Fruit fly (Drosophila melanogaster) whole organism, pupa: Measurements from ENCODE around the gene Fum3.

ENCODE experiments used
- CG10348 ChIP-seq: fragments of 200-800 bp; sonication (Bioruptor generic); IDR thresholded peaks from 2 replicates; pipeline ENCODE4 v1.3.6; 2022; ENCODE audit warnings: missing biosample characterization, missing genetic modification characterization
- CG12605 ChIP-seq: fragments of 200-800 bp; sonication (Bioruptor generic); IDR thresholded peaks from 2 replicates; pipeline ENCODE4 v1.3.6; 2022; ENCODE audit warnings: missing biosample characterization, missing genetic modification characterization
- CG13204 ChIP-seq: fragments of 200-800 bp; sonication (Bioruptor generic); optimal IDR thresholded peaks from 2 replicates; lab custom pipeline; 2018; ENCODE audit warnings: missing biosample characterization, mild to moderate bottlenecking, missing genetic modification characterization, moderate library complexity
- CG14655 ChIP-seq: fragments of 200-800 bp; sonication (Bioruptor generic); optimal IDR thresholded peaks from 3 replicates; lab custom pipeline; 2017; ENCODE audit warnings: mild to moderate bottlenecking, missing biosample characterization, missing genetic modification reagents, missing genetic modification characterization
- CG15710 ChIP-seq: fragments of 200-800 bp; sonication (Bioruptor generic); optimal IDR thresholded peaks from 2 replicates; lab custom pipeline; 2018; ENCODE audit warnings: missing biosample characterization, mild to moderate bottlenecking, missing genetic modification characterization, moderate library complexity
- CG17806 ChIP-seq: fragments of 200-800 bp; sonication (Bioruptor generic); optimal IDR thresholded peaks from 2 replicates; lab custom pipeline; 2018; ENCODE audit warnings: missing biosample characterization, mild to moderate bottlenecking, missing genetic modification characterization, moderate library complexity
- CG32121 ChIP-seq: fragments of 200-800 bp; sonication (Bioruptor generic); IDR thresholded peaks from 2 replicates; pipeline ENCODE4 v1.3.6; 2022; ENCODE audit warnings: missing biosample characterization, missing genetic modification characterization
- CG34367 ChIP-seq: fragments of 200-800 bp; sonication (Bioruptor generic); optimal IDR thresholded peaks from 2 replicates; lab custom pipeline; 2018; ENCODE audit warnings: missing biosample characterization, mild to moderate bottlenecking, missing genetic modification characterization
- CG4496 ChIP-seq: fragments of 200-800 bp; sonication (Bioruptor generic); IDR thresholded peaks from 3 replicates; pipeline ENCODE4 v1.3.6; 2022; ENCODE audit warnings: missing biosample characterization, missing genetic modification characterization
- CG8159 ChIP-seq: fragments of 200-800 bp; sonication (Bioruptor generic); optimal IDR thresholded peaks from 3 replicates; lab custom pipeline; 2018; ENCODE audit warnings: missing biosample characterization, mild to moderate bottlenecking, missing genetic modification characterization, moderate library complexity
- CG8301 ChIP-seq: fragments of 200-800 bp; sonication (Bioruptor generic); optimal IDR thresholded peaks from 2 replicates; lab custom pipeline; 2018; ENCODE audit warnings: missing biosample characterization, mild to moderate bottlenecking, missing genetic modification characterization
- CG9948 ChIP-seq: fragments of 200-800 bp; sonication (Bioruptor generic); optimal IDR thresholded peaks from 2 replicates; lab custom pipeline; 2018; ENCODE audit warnings: missing biosample characterization, mild to moderate bottlenecking, missing genetic modification characterization, moderate library complexity
- D1 ChIP-seq: fragments of 200-800 bp; sonication (Bioruptor generic); optimal IDR thresholded peaks from 2 replicates; lab custom pipeline; 2018; ENCODE audit warnings: missing biosample characterization, mild to moderate bottlenecking, missing genetic modification characterization, moderate library complexity
- EcR ChIP-seq: fragments of 200-800 bp; sonication (Bioruptor generic); optimal IDR thresholded peaks from 3 replicates; lab custom pipeline; 2019; ENCODE audit warnings: missing biosample characterization, missing genetic modification characterization, mild to moderate bottlenecking, moderate library complexity, missing genetic modification reagents
- Ets98B ChIP-seq: fragments of 200-800 bp; sonication (Bioruptor generic); IDR thresholded peaks from 2 replicates; pipeline ENCODE4 v1.3.6; 2022; ENCODE audit warnings: missing biosample characterization, missing genetic modification characterization
- Pif1A ChIP-seq: fragments of 200-800 bp; sonication (Bioruptor generic); optimal IDR thresholded peaks from 3 replicates; lab custom pipeline; 2016; ENCODE audit warnings: missing biosample characterization, missing genetic modification characterization
- Pif1B ChIP-seq: fragments of 200-800 bp; sonication (Bioruptor generic); optimal IDR thresholded peaks from 3 replicates; lab custom pipeline; 2016; ENCODE audit warnings: missing biosample characterization, missing genetic modification characterization
- Snoo ChIP-seq: fragments of 200-800 bp; sonication (Bioruptor generic); optimal IDR thresholded peaks from 3 replicates; lab custom pipeline; 2017; ENCODE audit warnings: missing biosample characterization, mild to moderate bottlenecking, missing genetic modification characterization, inconsistent platforms
- fd96Ca ChIP-seq: fragments of 200-800 bp; sonication (Bioruptor generic); IDR thresholded peaks from 3 replicates; pipeline ENCODE4 v1.3.6; 2022; ENCODE audit warnings: missing biosample characterization, missing genetic modification characterization
- gl ChIP-seq: fragments of 200-800 bp; sonication (Bioruptor generic); optimal IDR thresholded peaks from 2 replicates; lab custom pipeline; 2018; ENCODE audit warnings: missing biosample characterization, mild to moderate bottlenecking, missing genetic modification characterization
- rn ChIP-seq: fragments of 200-800 bp; sonication (Bioruptor generic); IDR thresholded peaks from 2 replicates; pipeline ENCODE4 v1.3.6; 2022; ENCODE audit warnings: missing biosample characterization, missing genetic modification characterization

The Fum3 gene

dm6 chr3L:11447022-11447728 lies 18.5 kb downstream of the Fum3 start:
- peak; percentile 83 for TF ChIP-seq fd96Ca (GFP tag; lab: Robert Waterston, UW)
- TF ChIP-seq CG14655 = peak; percentile 92
- peak; percentile 49 for TF ChIP-seq gl (tag; lab: Kevin White, UChicago)
- peak; percentile 44 for TF ChIP-seq CG13204 (GFP tag; lab: Kevin White, UChicago)
- peak; percentile 56; the same call in 1 of the 2 replicates for TF ChIP-seq rn (GFP tag; lab: Robert Waterston, UW)
- peak; percentile 89 for TF ChIP-seq CG9948 (tag; lab: Kevin White, UChicago)
- peak; percentile 90 for TF ChIP-seq Ets98B (GFP tag; lab: Robert Waterston, UW)
- peak; percentile 93 for TF ChIP-seq CG32121 (GFP tag; lab: Robert Waterston, UW)
- TF ChIP-seq Pif1A (GFP tag; lab: Kevin White, UChicago) = peak; percentile 84
- TF ChIP-seq CG17806 = peak; percentile 89
- peak; percentile 79 for TF ChIP-seq D1 (tag; lab: Kevin White, UChicago)
- TF ChIP-seq Pif1B = peak; percentile 74
- peak; percentile 18 for TF ChIP-seq Snoo (tag; lab: Kevin White, UChicago)
- peak; percentile 99 for TF ChIP-seq EcR (GFP tag; lab: Kevin White, UChicago)
- peak; percentile 12 for TF ChIP-seq CG34367 (tag; lab: Kevin White, UChicago)
- TF ChIP-seq CG4496 = peak; percentile 93
- peak; percentile 80 for TF ChIP-seq CG15710
- peak; percentile 90 for TF ChIP-seq CG8159 (tag; lab: Kevin White, UChicago)
- TF ChIP-seq CG8301 = peak; percentile 93
- TF ChIP-seq CG10348 (GFP tag; lab: Robert Waterston, UW) = no peak; the same call in 1 of the 2 replicates
- peak; percentile 64 for TF ChIP-seq CG12605 (GFP tag; lab: Robert Waterston, UW)

- TF ChIP-seq gl (tag; lab: Kevin White, UChicago) = no peak
Measured at dm6 chr3L:11444861-11445260, 20.8 kb downstream of the Fum3 start, which contains the start of gene CG7557. Gene CG7557 (plus strand): TSS chr3L:11445161.

- peak; percentile 1 for TF ChIP-seq Pif1B
- peak; percentile 21 for TF ChIP-seq CG9948 (tag; lab: Kevin White, UChicago)
- TF ChIP-seq gl (tag; lab: Kevin White, UChicago) = no peak
- no peak for TF ChIP-seq CG17806
- TF ChIP-seq CG10348 (GFP tag; lab: Robert Waterston, UW) = no peak
- peak; percentile 46 for TF ChIP-seq CG8159 (tag; lab: Kevin White, UChicago)
- no peak for TF ChIP-seq D1 (tag; lab: Kevin White, UChicago)
- peak; percentile 77 for TF ChIP-seq CG14655
- peak; percentile 31 for TF ChIP-seq CG15710
- no peak for TF ChIP-seq CG34367 (tag; lab: Kevin White, UChicago)
- peak; percentile 28 for TF ChIP-seq CG8301
- TF ChIP-seq CG32121 (GFP tag; lab: Robert Waterston, UW) = 0 out of 2 replicates have a peak, but pooled peaks have one; percentile 8
Measured at dm6 chr3L:11444169-11444568, 21.5 kb downstream of the Fum3 start.

- no peak for TF ChIP-seq CG13204 (GFP tag; lab: Kevin White, UChicago)
- 0 out of 3 replicates have a peak, but pooled peaks have one; percentile 30 for TF ChIP-seq fd96Ca (GFP tag; lab: Robert Waterston, UW)
- no peak for TF ChIP-seq CG9948 (tag; lab: Kevin White, UChicago)
- peak; percentile 45 for TF ChIP-seq CG14655
- TF ChIP-seq CG12605 (GFP tag; lab: Robert Waterston, UW) = no peak
- TF ChIP-seq CG8301 = peak; percentile 37
Measured at dm6 chr3L:11443474-11444080, 22.1 kb downstream of the Fum3 start.

dm6 chr3L:11441889-11442782 lies 23.5 kb downstream of the Fum3 start:
- peak; percentile 53; the same call in 1 of the 2 replicates for TF ChIP-seq CG32121 (GFP tag; lab: Robert Waterston, UW)
- peak; percentile 74 for TF ChIP-seq fd96Ca (GFP tag; lab: Robert Waterston, UW)
- TF ChIP-seq gl (tag; lab: Kevin White, UChicago) = peak; percentile 48
- no peak for TF ChIP-seq CG8301
- TF ChIP-seq Snoo (tag; lab: Kevin White, UChicago) = no peak
- peak; percentile 27 for TF ChIP-seq CG34367 (tag; lab: Kevin White, UChicago)
- no peak for TF ChIP-seq CG10348 (GFP tag; lab: Robert Waterston, UW)
- peak; percentile 83 for TF ChIP-seq Pif1B
- TF ChIP-seq CG13204 (GFP tag; lab: Kevin White, UChicago) = peak; percentile 56
- TF ChIP-seq Ets98B (GFP tag; lab: Robert Waterston, UW) = peak; percentile 79
- peak; percentile 70 for TF ChIP-seq EcR (GFP tag; lab: Kevin White, UChicago)
- TF ChIP-seq CG14655 = peak; percentile 13
- TF ChIP-seq CG8159 (tag; lab: Kevin White, UChicago) = peak; percentile 15
- peak; percentile 29 for TF ChIP-seq CG15710
- peak; percentile 80; the same call in 2 of the 3 replicates for TF ChIP-seq CG4496
- TF ChIP-seq CG9948 (tag; lab: Kevin White, UChicago) = no peak
- TF ChIP-seq Pif1A (GFP tag; lab: Kevin White, UChicago) = peak; percentile 71
- TF ChIP-seq CG12605 (GFP tag; lab: Robert Waterston, UW) = peak; percentile 89
- TF ChIP-seq CG17806 = peak; percentile 25
- TF ChIP-seq D1 (tag; lab: Kevin White, UChicago) = no peak
- no peak for TF ChIP-seq rn (GFP tag; lab: Robert Waterston, UW)
